Worm (Caenorhabditis elegans): ENCODE measurements around the gene unc-103.

The unc-103 gene

ce11 chrIII:4102039-4102438 is 13.1 kb upstream of the unc-103 start:
- TF ChIP-seq mdl-1 (tag; optimal IDR thresholded peaks at IDR 0.05): no peak
- TF ChIP-seq efl-1 (optimal IDR thresholded peaks at IDR 0.05): no peak
- TF ChIP-seq efl-1 (GFP tag; optimal IDR thresholded peaks at IDR 0.05 in 1 of 2): peak in 1 of 2 experiments; percentile 79

ce11 chrIII:4103171-4103570 is 12.0 kb upstream of the unc-103 start:
- no peak for TF ChIP-seq isw-1 (GFP tag; IDR thresholded peaks at IDR 0.05)
- TF ChIP-seq nhr-85 (tag): no peak
- TF ChIP-seq nhr-77 (tag; optimal IDR thresholded peaks at IDR 0.05): no peak
- no peak for TF ChIP-seq unc-30 (tag; optimal IDR thresholded peaks at IDR 0.05)
- no peak for TF ChIP-seq zip-4 (GFP tag; optimal IDR thresholded peaks at IDR 0.05)
- TF ChIP-seq nhr-20 (tag; optimal IDR thresholded peaks at IDR 0.05): no peak
- TF ChIP-seq C16A3.4 (tag; optimal IDR thresholded peaks at IDR 0.05): no peak
- no peak for TF ChIP-seq dpl-1 (GFP tag; optimal IDR thresholded peaks at IDR 0.05)
- TF ChIP-seq snu-23 (GFP tag; optimal IDR thresholded peaks at IDR 0.05): no peak
- no peak for TF ChIP-seq pag-3 (tag; optimal IDR thresholded peaks at IDR 0.05; ENCODE audit: borderline replicate concordance, insufficient read depth)
- no peak for TF ChIP-seq tbx-2 (tag; optimal IDR thresholded peaks at IDR 0.05)
- no peak for TF ChIP-seq hlh-4 (tag; optimal IDR thresholded peaks at IDR 0.05)
- TF ChIP-seq mef-2 (tag; optimal IDR thresholded peaks at IDR 0.05): no peak
- TF ChIP-seq dsc-1 (tag; optimal IDR thresholded peaks at IDR 0.05): no peak
- TF ChIP-seq irx-1 (tag; optimal IDR thresholded peaks at IDR 0.05): no peak
- no peak for TF ChIP-seq lin-14 (GFP tag; optimal IDR thresholded peaks at IDR 0.05)
- no peak for TF ChIP-seq vab-15 (tag; optimal IDR thresholded peaks at IDR 0.05)

ce11 chrIII:4106611-4107010 is 8.6 kb upstream of the unc-103 start:
- TF ChIP-seq nhr-20 (tag; optimal IDR thresholded peaks at IDR 0.05) (no peak), nhr-71 (tag; optimal IDR thresholded peaks at IDR 0.05) (no peak), nhr-47 (tag; optimal IDR thresholded peaks at IDR 0.05) (no peak), ceh-90 (tag; optimal IDR thresholded peaks at IDR 0.05) (no peak), lin-39 (tag; optimal IDR thresholded peaks at IDR 0.05) (no peak), nhr-85 (tag) (no peak), ces-1 (GFP tag; optimal IDR thresholded peaks at IDR 0.05) (no peak), elt-2 (tag; optimal IDR thresholded peaks at IDR 0.05) (no peak), nhr-237 (tag; optimal IDR thresholded peaks at IDR 0.05) (no peak), snpc-4 (tag; optimal IDR thresholded peaks at IDR 0.05) (no peak), vab-15 (tag; optimal IDR thresholded peaks at IDR 0.05) (no peak), nhr-84 (tag; optimal IDR thresholded peaks at IDR 0.05) (no peak), tlp-1 (tag; optimal IDR thresholded peaks at IDR 0.05) (no peak), lir-3 (tag; optimal IDR thresholded peaks at IDR 0.05; ENCODE audit: poor library complexity) (no peak), nhr-12 (tag; optimal IDR thresholded peaks at IDR 0.05) (no peak), pag-3 (tag; optimal IDR thresholded peaks at IDR 0.05; ENCODE audit: borderline replicate concordance, insufficient read depth) (no peak)

- TF ChIP-seq lin-14 (GFP tag; optimal IDR thresholded peaks at IDR 0.05) (peak; percentile 28), C16A3.4 (tag; optimal IDR thresholded peaks at IDR 0.05) (no peak)
Measured at ce11 chrIII:4107227-4107626, 8.0 kb upstream of the unc-103 start.

ce11 chrIII:4107929-4108520 is 7.2 kb upstream of the unc-103 start:
- TF ChIP-seq lin-15B (tag; optimal IDR thresholded peaks at IDR 0.05) (no peak), lir-3 (tag; optimal IDR thresholded peaks at IDR 0.05; ENCODE audit: poor library complexity) (no peak), zag-1 (tag; optimal IDR thresholded peaks at IDR 0.05) (no peak), ces-1 (GFP tag; optimal IDR thresholded peaks at IDR 0.05) (no peak), isw-1 (GFP tag; IDR thresholded peaks at IDR 0.05) (no peak), ztf-4 (tag; optimal IDR thresholded peaks at IDR 0.05) (no peak), nhr-85 (tag) (no peak), efl-1 (optimal IDR thresholded peaks at IDR 0.05) (no peak), efl-1 (GFP tag; optimal IDR thresholded peaks at IDR 0.05 in 1 of 2) (no peak), unc-86 (tag; optimal IDR thresholded peaks at IDR 0.05) (no peak), hlh-4 (tag; optimal IDR thresholded peaks at IDR 0.05) (no peak), aly-2 (tag; optimal IDR thresholded peaks at IDR 0.05) (no peak), dsc-1 (tag; optimal IDR thresholded peaks at IDR 0.05) (no peak), mef-2 (tag; optimal IDR thresholded peaks at IDR 0.05) (no peak), sptf-1 (tag; optimal IDR thresholded peaks at IDR 0.05) (no peak), alr-1 (tag; optimal IDR thresholded peaks at IDR 0.05; ENCODE audit: borderline replicate concordance) (no peak)

Measured in whole organism, L1 larva.